Fruit fly (Drosophila melanogaster) whole organism: ENCODE results near the gene Calx.

Experiments
- CG8478 ChIP-seq: fragments of >200 bp; optimal IDR thresholded peaks from 2 replicates; lab custom pipeline; 2018; ENCODE audit warnings: inconsistent platforms
- Dll ChIP-seq: fragments of >200 bp; optimal IDR thresholded peaks from 2 replicates; lab custom pipeline; 2017
- EcR ChIP-seq, 2 experiments: fragments of >200 bp; optimal IDR thresholded peaks; 2 replicates each; lab custom pipeline; 2017; ENCODE audit warnings: missing biosample characterization in 2 of 2, missing genetic modification characterization in 2 of 2, missing genetic modification reagents in 2 of 2
- pan ChIP-seq: fragments of >200 bp; optimal IDR thresholded peaks from 2 replicates; lab custom pipeline; 2017
- psq ChIP-seq: fragments of >200 bp; optimal IDR thresholded peaks from 2 replicates; lab custom pipeline; 2017
- usp ChIP-seq: fragments of >200 bp; optimal IDR thresholded peaks from 2 replicates; lab custom pipeline; 2017; ENCODE audit warnings: missing biosample characterization, missing genetic modification characterization, mixed read lengths

Gene Calx

DNA sequence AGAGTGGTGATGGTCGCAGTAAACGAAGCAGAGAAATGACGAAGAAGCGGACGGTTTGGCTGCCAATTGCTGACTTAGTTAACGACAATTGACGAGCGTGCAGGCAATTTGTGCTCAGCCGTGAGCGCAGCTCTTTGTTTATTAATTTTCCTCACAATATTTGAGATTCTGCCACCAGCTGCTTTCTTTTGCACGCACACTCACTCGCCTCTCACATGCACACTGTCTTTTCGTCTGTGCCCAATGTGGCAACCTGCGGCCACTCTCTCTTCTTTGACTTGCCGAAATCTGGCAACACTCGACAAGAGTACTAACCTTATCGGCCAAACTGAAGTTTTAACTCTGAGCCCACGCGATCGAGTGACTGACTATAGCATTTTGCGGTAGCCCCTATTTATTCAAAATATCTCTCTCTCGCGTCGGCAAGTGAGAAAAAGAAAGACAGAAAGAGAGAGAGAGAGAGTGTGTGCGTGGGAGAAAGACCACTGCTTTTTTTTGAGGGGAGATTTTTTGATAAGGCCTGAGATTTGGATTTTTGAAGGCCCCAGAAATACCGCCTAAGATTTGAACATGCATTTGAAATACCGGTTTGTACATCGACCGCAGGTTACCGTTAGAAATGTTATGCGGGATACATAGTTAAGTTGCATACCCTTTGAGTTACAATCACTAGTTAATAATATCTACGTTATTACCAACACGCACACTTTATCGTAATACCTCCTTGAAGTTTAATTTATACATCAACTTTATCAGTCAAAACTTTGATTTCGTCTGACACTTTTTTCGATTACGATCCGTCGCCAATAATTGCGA is 82.7 kb downstream of the Calx start, which contains the start of gene Mvl:
Gene Mvl (minus strand): TSS at position 371 of the 816 bp plus-strand sequence.
- TF ChIP-seq usp (GFP tag; lab: Kevin White, UChicago) (no peak), EcR (GFP tag; optimal IDR thresholded peaks at IDR 0.05; lab: Kevin White, UChicago) (peak in 1 of 2 experiments; percentile 60)

DNA sequence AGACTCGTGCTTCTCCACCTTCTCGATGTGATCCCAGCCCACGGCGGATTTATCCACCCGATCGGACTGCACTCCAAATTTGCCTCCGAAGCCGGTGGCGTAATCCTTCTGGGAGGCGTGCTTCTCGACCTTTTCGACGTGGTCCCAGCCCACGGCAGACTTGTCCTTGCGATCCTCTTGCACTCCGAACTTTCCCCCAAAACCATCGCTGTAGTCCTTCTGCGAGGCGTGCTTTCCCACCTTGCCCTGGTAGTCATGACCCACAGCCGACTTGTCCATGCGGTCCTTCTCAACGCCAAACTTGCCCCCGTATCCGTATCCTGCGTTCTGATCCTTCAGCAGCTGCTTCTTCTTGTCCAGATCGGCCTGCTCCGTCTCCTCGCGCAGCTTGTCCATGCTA is 85.5 kb downstream of the Calx start:
- TF ChIP-seq CG8478, result no peak
- no peak for TF ChIP-seq EcR (GFP tag; optimal IDR thresholded peaks at IDR 0.05; lab: Kevin White, UChicago)
- no peak for TF ChIP-seq Dll (lab: Kevin White, UChicago)
- no peak for TF ChIP-seq pan (lab: Kevin White, UChicago)
- no peak for TF ChIP-seq usp (GFP tag; lab: Kevin White, UChicago)
- TF ChIP-seq psq, result no peak

DNA sequence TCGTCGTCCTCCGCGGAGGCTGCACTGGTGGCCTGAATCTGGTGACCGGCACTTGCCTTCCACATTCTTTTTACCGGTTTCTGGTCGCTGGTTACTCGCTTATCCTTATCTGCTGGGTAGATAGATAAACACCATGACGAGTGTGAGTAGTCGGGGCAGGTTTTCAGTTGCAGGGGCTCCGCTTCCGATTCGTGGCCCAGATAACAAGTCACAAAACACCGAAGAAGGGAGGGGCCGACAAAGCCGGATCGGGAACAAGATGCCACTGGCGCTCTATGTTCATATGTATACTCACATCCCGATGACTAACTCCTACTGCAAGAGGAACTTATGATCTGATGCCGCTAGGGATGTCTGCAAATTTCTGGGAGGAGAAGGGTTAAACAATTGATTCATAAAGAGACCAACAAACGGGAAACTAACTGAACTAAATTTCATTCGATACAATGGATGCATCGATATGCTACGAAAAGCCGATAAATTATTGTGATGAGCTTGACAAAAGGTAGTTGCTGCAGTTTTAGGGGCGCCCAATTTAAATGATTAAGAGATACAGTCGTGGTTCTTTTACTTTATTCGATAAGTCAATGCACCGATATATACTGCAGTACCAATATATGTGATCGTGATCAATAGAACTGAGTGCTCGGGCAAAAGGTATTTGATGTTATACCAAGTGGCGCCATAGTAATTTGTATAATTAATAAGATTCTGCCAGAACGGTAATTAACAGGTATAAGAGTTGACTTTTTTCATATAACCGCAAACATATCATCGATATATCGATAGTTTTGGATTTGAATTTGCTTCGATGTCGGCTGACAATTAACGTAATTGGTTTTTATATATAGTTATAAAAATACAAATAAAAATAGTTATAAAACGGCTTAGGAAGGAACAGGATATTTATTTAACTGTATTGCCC is 86.3 kb downstream of the Calx start, which contains the start of gene Cortactin:
Gene Cortactin (minus strand): TSS at position 472 of the 925 bp plus-strand sequence.
- TF ChIP-seq CG8478 (no peak), EcR (GFP tag; optimal IDR thresholded peaks at IDR 0.05; lab: Kevin White, UChicago) (no peak), Dll (lab: Kevin White, UChicago) (no peak), psq (no peak), pan (lab: Kevin White, UChicago) (no peak), usp (GFP tag; lab: Kevin White, UChicago) (no peak)
